Worm (Caenorhabditis elegans): ENCODE measurements around the gene esyt-2.

ce11 chrIII:6201325-6201724 is 29.4 kb downstream of the esyt-2 start:
- TF ChIP-seq fos-1 (tag; optimal IDR thresholded peaks at IDR 0.05) (no peak), ztf-11 (tag; optimal IDR thresholded peaks at IDR 0.05) (no peak), nhr-237 (tag; optimal IDR thresholded peaks at IDR 0.05) (no peak), unc-39 (tag; optimal IDR thresholded peaks at IDR 0.05) (no peak), ceh-82 (tag; optimal IDR thresholded peaks at IDR 0.05) (no peak)
